Fruit fly (Drosophila melanogaster) whole organism, prepupa: Measurements from ENCODE around the gene FucT6.

ENCODE experiments used
- CG10631 ChIP-seq: fragments of 200-800 bp; sonication (Bioruptor generic); optimal IDR thresholded peaks from 2 replicates; lab custom pipeline; 2016; ENCODE audit warnings: missing biosample characterization, missing genetic modification characterization
- CG10669 ChIP-seq: fragments of 200-800 bp; sonication (Bioruptor generic); optimal IDR thresholded peaks from 3 replicates; lab custom pipeline; 2018; ENCODE audit warnings: missing biosample characterization, mild to moderate bottlenecking, missing genetic modification characterization, moderate library complexity
- CG11762 ChIP-seq: fragments of 200-800 bp; sonication (Bioruptor generic); optimal IDR thresholded peaks from 3 replicates; lab custom pipeline; 2016; ENCODE audit warnings: missing biosample characterization, missing genetic modification characterization; ENCODE audit not compliant: insufficient read depth
- CG32006 ChIP-seq: fragments of 200-800 bp; sonication (Bioruptor generic); optimal IDR thresholded peaks from 3 replicates; lab custom pipeline; 2017; ENCODE audit warnings: missing biosample characterization, mild to moderate bottlenecking, missing genetic modification characterization
- CG6854 ChIP-seq: fragments of 200-800 bp; sonication (Bioruptor generic); optimal IDR thresholded peaks from 2 replicates; lab custom pipeline; 2017; ENCODE audit warnings: missing biosample characterization, mild to moderate bottlenecking, missing genetic modification characterization
- CG8319 ChIP-seq: fragments of 200-800 bp; sonication (Bioruptor generic); optimal IDR thresholded peaks from 3 replicates; lab custom pipeline; 2016; ENCODE audit warnings: missing biosample characterization, missing genetic modification characterization
- CG8632 ChIP-seq: fragments of 200-800 bp; sonication (Bioruptor generic); optimal IDR thresholded peaks from 3 replicates; lab custom pipeline; 2016; ENCODE audit warnings: missing biosample characterization, missing genetic modification characterization
- Eip75B ChIP-seq: fragments of 200-800 bp; sonication (Bioruptor generic); optimal IDR thresholded peaks from 3 replicates; lab custom pipeline; 2016; ENCODE audit warnings: missing biosample characterization, missing genetic modification characterization
- Eip93F ChIP-seq: fragments of 200-800 bp; sonication (Bioruptor generic); optimal IDR thresholded peaks from 2 replicates; lab custom pipeline; 2016; ENCODE audit warnings: missing biosample characterization, mild to moderate bottlenecking, missing genetic modification characterization
- Hr39 ChIP-seq: fragments of 200-800 bp; sonication (Bioruptor generic); optimal IDR thresholded peaks from 2 replicates; lab custom pipeline; 2016; ENCODE audit warnings: missing biosample characterization, missing genetic modification characterization
- achi ChIP-seq: fragments of 200-800 bp; sonication (Bioruptor generic); optimal IDR thresholded peaks from 3 replicates; lab custom pipeline; 2016; ENCODE audit warnings: missing biosample characterization, missing genetic modification characterization
- fd59A ChIP-seq: fragments of 200-800 bp; sonication (Bioruptor generic); optimal IDR thresholded peaks from 2 replicates; lab custom pipeline; 2017; ENCODE audit warnings: missing biosample characterization, mild to moderate bottlenecking, missing genetic modification characterization, missing genetic modification reagents
- net ChIP-seq: fragments of 200-800 bp; sonication (Bioruptor generic); optimal IDR thresholded peaks from 3 replicates; lab custom pipeline; 2016; ENCODE audit warnings: missing biosample characterization, missing genetic modification characterization
- ss ChIP-seq, 2 experiments: fragments of 200-800 bp; sonication (Bioruptor generic); optimal IDR thresholded peaks; 2 replicates in 1 of 2; 3 replicates in 1 of 2; lab custom pipeline; 2017 to 2018; ENCODE audit warnings: mild to moderate bottlenecking in 2 of 2, missing biosample characterization in 2 of 2, missing genetic modification characterization in 2 of 2, moderate library complexity in 1 of 2

dm6 chrX:11723946-11724345, 14.2 kb upstream of the FucT6 start, which contains the start of gene CG15221:
- TF ChIP-seq Hr39 (GFP tag; lab: Kevin White, UChicago), result no peak
- no peak for TF ChIP-seq ss (GFP tag; optimal IDR thresholded peaks at IDR 0.05; lab: Kevin White, UChicago)
- TF ChIP-seq CG10669 (GFP tag; lab: Kevin White, UChicago), result no peak
- no peak for TF ChIP-seq net (GFP tag; lab: Kevin White, UChicago)
- TF ChIP-seq CG6854 (GFP tag; lab: Kevin White, UChicago), result no peak
- TF ChIP-seq Eip93F (GFP tag; lab: Kevin White, UChicago), result no peak
- no peak for TF ChIP-seq CG10631
- TF ChIP-seq CG8632 (GFP tag; lab: Kevin White, UChicago), result no peak
- TF ChIP-seq CG11762 (GFP tag; lab: Kevin White, UChicago), result no peak
- no peak for TF ChIP-seq achi (GFP tag; lab: Kevin White, UChicago)
- TF ChIP-seq CG8319, result no peak
- no peak for TF ChIP-seq Eip75B (GFP tag; lab: Kevin White, UChicago)
- TF ChIP-seq CG32006 (GFP tag; lab: Kevin White, UChicago), result no peak
- TF ChIP-seq fd59A, result no peak
